Fruit fly (Drosophila melanogaster): Measurements from ENCODE around the gene CG10165.

dm6 chr2L:19492934-19493686 lies 37.0 kb downstream of the CG10165 start, which contains the start of the genes swm and Ctu2:
- TF ChIP-seq psq (optimal IDR thresholded peaks at IDR 0.05) (no peak), Myc (optimal IDR thresholded peaks at IDR 0.05) (no peak), Sin3A (optimal IDR thresholded peaks at IDR 0.05) (no peak), ttk (optimal IDR thresholded peaks at IDR 0.05) (no peak), insv (optimal IDR thresholded peaks at IDR 0.05) (no peak), h (optimal IDR thresholded peaks at IDR 0.05) (no peak)

Data from Kc167 (cell line).